Fruit fly (Drosophila melanogaster) S2 (cell line): Measurements from ENCODE around the gene CG15356.

Experiments
- CG8478 ChIP-seq: fragments of >200 bp; optimal IDR thresholded peaks from 2 replicates; lab custom pipeline; 2018
- CTCF ChIP-seq, 2 experiments: fragments of >200 bp; optimal IDR thresholded peaks; 2 replicates each; lab custom pipeline; 2018

dm6 chr2L:2022823-2023222 is 42.3 kb upstream of the CG15356 start:
- TF ChIP-seq CG8478 (no peak), CTCF (optimal IDR thresholded peaks at IDR 0.05; lab: Kevin White, UChicago) (no peak)
